Worm (Caenorhabditis elegans) whole organism, L4 larva: ENCODE results near the gene srsx-2.
A peak's percentile ranks its signal among the peaks of the same experiment; 100 is the strongest.

Source experiments
- F44E2.7 ChIP-seq: fragments of 200-800 bp; sonication (Bioruptor generic); IDR thresholded peaks from 2 replicates; pipeline ENCODE4 v2.1.2; 2022; ENCODE audit warnings: missing genetic modification characterization, missing compliant biosample characterization
- F49E8.2 ChIP-seq: sonication (generic microtip); optimal IDR thresholded peaks from 2 replicates; lab custom pipeline; 2016; ENCODE audit warnings: missing compliant biosample characterization, mild to moderate bottlenecking, missing genetic modification characterization, borderline replicate concordance
- T26A8.4 ChIP-seq: fragments of 200-800 bp; sonication (Bioruptor generic); IDR thresholded peaks from 2 replicates; pipeline ENCODE4 v1.3.6; 2022; ENCODE audit warnings: missing genetic modification characterization, missing compliant biosample characterization
- Y105C5A.15 ChIP-seq: fragments of 200-800 bp; sonication (Bioruptor generic); IDR thresholded peaks from 2 replicates; pipeline ENCODE4 v1.3.6; 2022; ENCODE audit warnings: missing genetic modification characterization, missing compliant biosample characterization
- Y5F2A.4 ChIP-seq: fragments of 200-800 bp; sonication (Bioruptor generic); optimal IDR thresholded peaks from 2 replicates; lab custom pipeline; 2018; ENCODE audit warnings: mild to moderate bottlenecking, missing genetic modification characterization, missing compliant biosample characterization
- ZK337.2 ChIP-seq: fragments of 200-800 bp; sonication (Bioruptor generic); IDR thresholded peaks from 2 replicates; pipeline ENCODE4 v1.3.6; 2022; ENCODE audit warnings: missing genetic modification reagents, missing genetic modification characterization, missing compliant biosample characterization
- ceh-44 ChIP-seq: fragments of 200-800 bp; sonication (Bioruptor generic); IDR thresholded peaks from 2 replicates; pipeline ENCODE4 v1.3.6; 2022; ENCODE audit warnings: missing genetic modification reagents, missing genetic modification characterization, missing compliant biosample characterization
- ceh-62 ChIP-seq: sonication (generic microtip); optimal IDR thresholded peaks from 2 replicates; lab custom pipeline; 2017; ENCODE audit warnings: missing biosample characterization, missing genetic modification characterization
- ceh-82 ChIP-seq: sonication (generic microtip); optimal IDR thresholded peaks from 2 replicates; lab custom pipeline; 2017; ENCODE audit warnings: missing biosample characterization, missing genetic modification characterization
- cey-2 ChIP-seq: sonication (generic microtip); optimal IDR thresholded peaks from 3 replicates; lab custom pipeline; 2017; ENCODE audit warnings: missing genetic modification characterization, mild to moderate bottlenecking, missing compliant biosample characterization, antibody characterized with exemption, borderline replicate concordance; ENCODE audit not compliant: insufficient read depth
- daf-19 ChIP-seq: fragments of 200-800 bp; sonication (Bioruptor generic); conservative IDR thresholded peaks from 2 replicates; pipeline ENCODE4 v1.3.6; 2022; ENCODE audit warnings: missing genetic modification characterization, missing compliant biosample characterization
- duxl-1 ChIP-seq: sonication (generic microtip); optimal IDR thresholded peaks from 2 replicates; lab custom pipeline; 2016; ENCODE audit warnings: mild to moderate bottlenecking, missing genetic modification characterization, moderate library complexity, missing compliant biosample characterization; ENCODE audit not compliant: poor library complexity
- dve-1 ChIP-seq: sonication (generic microtip); optimal IDR thresholded peaks from 2 replicates; lab custom pipeline; 2017; ENCODE audit warnings: antibody characterized with exemption, mild to moderate bottlenecking, missing genetic modification characterization, missing compliant biosample characterization; ENCODE audit not compliant: insufficient read depth
- egl-27 ChIP-seq: sonication (generic microtip); optimal IDR thresholded peaks from 3 replicates; lab custom pipeline; 2017; ENCODE audit warnings: missing biosample characterization, missing genetic modification reagents, missing genetic modification characterization
- egl-43 ChIP-seq: fragments of 200-800 bp; sonication (Bioruptor generic); IDR thresholded peaks from 2 replicates; pipeline ENCODE4 v1.3.6; 2022; ENCODE audit warnings: missing genetic modification reagents, missing genetic modification characterization, missing compliant biosample characterization
- lim-7 ChIP-seq: fragments of 200-800 bp; sonication (Bioruptor generic); IDR thresholded peaks from 2 replicates; pipeline ENCODE4 v1.3.6; 2022; ENCODE audit warnings: missing genetic modification characterization, missing compliant biosample characterization
- mdl-1 ChIP-seq, 2 experiments: fragments of 150-350 bp in 1 of 2; sonication (generic microtip) in 1 of 2; optimal IDR thresholded peaks; 2 replicates each; lab custom pipeline; 2014 to 2017; ENCODE audit warnings: missing biosample characterization in 2 of 2, missing genetic modification characterization in 2 of 2
- nhr-102 ChIP-seq: sonication (generic microtip); optimal IDR thresholded peaks from 2 replicates; lab custom pipeline; 2016; ENCODE audit warnings: mild to moderate bottlenecking, missing genetic modification characterization, moderate library complexity, missing compliant biosample characterization
- nhr-41 ChIP-seq: fragments of 200-800 bp; sonication (Bioruptor generic); IDR thresholded peaks from 2 replicates; pipeline ENCODE4 v1.3.6; 2022; ENCODE audit warnings: missing genetic modification reagents, missing genetic modification characterization, missing compliant biosample characterization
- nhr-42 ChIP-seq: fragments of 200-800 bp; sonication (Bioruptor generic); IDR thresholded peaks from 2 replicates; pipeline ENCODE4 v1.3.6; 2022; ENCODE audit warnings: missing genetic modification characterization, missing compliant biosample characterization
- nhr-48 ChIP-seq: sonication (generic microtip); optimal IDR thresholded peaks from 2 replicates; lab custom pipeline; 2016; ENCODE audit warnings: mild to moderate bottlenecking, missing genetic modification characterization, missing compliant biosample characterization
- nhr-76 ChIP-seq: fragments of 150-350 bp; optimal IDR thresholded peaks from 2 replicates; lab custom pipeline; 2014; ENCODE audit warnings: missing biosample characterization, missing genetic modification characterization
- php-3 ChIP-seq: fragments of 200-800 bp; sonication (Bioruptor generic); IDR thresholded peaks from 2 replicates; pipeline ENCODE4 v1.3.6; 2022; ENCODE audit warnings: missing genetic modification reagents, missing genetic modification characterization, missing compliant biosample characterization
- pqm-1 ChIP-seq: sonication (generic microtip); optimal IDR thresholded peaks from 2 replicates; lab custom pipeline; 2017; ENCODE audit warnings: missing biosample characterization, missing genetic modification characterization
- rbr-2 ChIP-seq: sonication (generic microtip); optimal IDR thresholded peaks from 2 replicates; lab custom pipeline; 2016; ENCODE audit warnings: missing genotype, missing genetic modification characterization, missing compliant biosample characterization
- set-16 ChIP-seq: fragments of 200-800 bp; sonication (Bioruptor generic); IDR thresholded peaks from 2 replicates; pipeline ENCODE4 v1.3.6; 2022; ENCODE audit warnings: missing genetic modification reagents, missing genetic modification characterization, missing compliant biosample characterization
- skn-1 ChIP-seq: fragments of 150-350 bp; optimal IDR thresholded peaks from 2 replicates; lab custom pipeline; 2014; ENCODE audit warnings: missing biosample characterization, missing genetic modification characterization
- snpc-4 ChIP-seq: fragments of 150-350 bp; optimal IDR thresholded peaks from 2 replicates; lab custom pipeline; 2014; ENCODE audit warnings: missing biosample characterization, missing genetic modification characterization
- spr-1 ChIP-seq: sonication (generic microtip); optimal IDR thresholded peaks from 2 replicates; lab custom pipeline; 2016; ENCODE audit warnings: mild to moderate bottlenecking, missing genetic modification characterization, missing compliant biosample characterization
- unc-130 ChIP-seq: sonication (generic microtip); optimal IDR thresholded peaks from 2 replicates; lab custom pipeline; 2016; ENCODE audit warnings: missing genetic modification reagents, missing genetic modification characterization, missing compliant biosample characterization
- zag-1 ChIP-seq: fragments of 150-350 bp; optimal IDR thresholded peaks from 2 replicates; lab custom pipeline; 2014; ENCODE audit warnings: missing biosample characterization, missing genetic modification characterization
- zfp-3 ChIP-seq: fragments of 200-800 bp; sonication (Bioruptor generic); conservative IDR thresholded peaks from 2 replicates; pipeline ENCODE4 v1.3.6; 2022; ENCODE audit warnings: missing genetic modification reagents, missing genetic modification characterization, missing compliant biosample characterization
- zip-11 ChIP-seq: fragments of 200-800 bp; sonication (Bioruptor generic); IDR thresholded peaks from 2 replicates; pipeline ENCODE4 v1.3.6; 2022; ENCODE audit warnings: missing genetic modification characterization, missing compliant biosample characterization
- zip-2 ChIP-seq: fragments of 150-350 bp; optimal IDR thresholded peaks from 2 replicates; lab custom pipeline; 2014; ENCODE audit warnings: missing biosample characterization, missing genetic modification characterization

The srsx-2 gene

ce11 chrV:17473699-17474098 is 35.5 kb upstream of the srsx-2 start, which contains the start of gene srh-123:
Gene srh-123, plus strand, starts transcription at chrV:17473999.
- TF ChIP-seq ceh-82 (tag; lab: Kevin White, UChicago) (no peak), pqm-1 (tag; lab: Kevin White, UChicago) (no peak)

- TF ChIP-seq rbr-2 (tag; lab: Kevin White, UChicago): no peak
- no peak for TF ChIP-seq daf-19 (GFP tag; lab: Robert Waterston, UW)
- TF ChIP-seq nhr-41 (GFP tag; lab: Robert Waterston, UW): no peak
- TF ChIP-seq dve-1 (tag; lab: Kevin White, UChicago): no peak
- no peak for TF ChIP-seq Y5F2A.4 (GFP tag; lab: Kevin White, UChicago)
- no peak for TF ChIP-seq zip-2 (tag; lab: Kevin White, UChicago)
- no peak for TF ChIP-seq egl-27 (tag; lab: Kevin White, UChicago)
- TF ChIP-seq F49E8.2 (tag; lab: Kevin White, UChicago): no peak
- no peak for TF ChIP-seq zip-11 (GFP tag; lab: Robert Waterston, UW)
- TF ChIP-seq ceh-62 (tag; lab: Kevin White, UChicago): no peak
- no peak for TF ChIP-seq skn-1 (tag; lab: Kevin White, UChicago)
- TF ChIP-seq nhr-42 (GFP tag; lab: Robert Waterston, UW): no peak
- no peak for TF ChIP-seq F44E2.7 (GFP tag; lab: Robert Waterston, UW)
- TF ChIP-seq lim-7 (GFP tag; lab: Robert Waterston, UW): no peak
- no peak for TF ChIP-seq snpc-4 (tag; lab: Kevin White, UChicago)
- no peak for TF ChIP-seq egl-43 (GFP tag; lab: Robert Waterston, UW)
- no peak for TF ChIP-seq mdl-1 (tag; optimal IDR thresholded peaks at IDR 0.05; lab: Kevin White, UChicago)
- TF ChIP-seq unc-130 (GFP tag; lab: Kevin White, UChicago): no peak
- no peak for TF ChIP-seq T26A8.4 (GFP tag; lab: Robert Waterston, UW)
- TF ChIP-seq ceh-44 (GFP tag; lab: Robert Waterston, UW): no peak
Measured at ce11 chrV:17471564-17471963, 33.3 kb upstream of the srsx-2 start, which contains the start of gene srh-235. Gene srh-235, minus strand, starts transcription at chrV:17471664.

- no peak for TF ChIP-seq pqm-1 (tag; lab: Kevin White, UChicago)
- TF ChIP-seq ZK337.2: no peak
- no peak for TF ChIP-seq duxl-1 (tag; lab: Kevin White, UChicago)
- TF ChIP-seq Y105C5A.15 (GFP tag; lab: Robert Waterston, UW): no peak
- TF ChIP-seq nhr-102 (tag; lab: Kevin White, UChicago): no peak
- TF ChIP-seq spr-1: no peak
- no peak for TF ChIP-seq nhr-48
- TF ChIP-seq php-3 (GFP tag; lab: Robert Waterston, UW): no peak
- no peak for TF ChIP-seq nhr-76
- no peak for TF ChIP-seq zag-1 (tag; lab: Kevin White, UChicago)
- no peak for TF ChIP-seq unc-130 (GFP tag; lab: Kevin White, UChicago)
- TF ChIP-seq zfp-3: no peak
- TF ChIP-seq ceh-82 (tag; lab: Kevin White, UChicago): no peak
- no peak for TF ChIP-seq nhr-41 (GFP tag; lab: Robert Waterston, UW)
- TF ChIP-seq, all 104 proteins: peak for 0
Measured at ce11 chrV:17469180-17469579, 31.0 kb upstream of the srsx-2 start, which contains the start of gene F20E11.17. Gene F20E11.17, minus strand, starts transcription at chrV:17469280.

- TF ChIP-seq cey-2 (tag; lab: Kevin White, UChicago): no peak
- no peak for TF ChIP-seq dve-1 (tag; lab: Kevin White, UChicago)
- TF ChIP-seq set-16 (GFP tag; lab: Robert Waterston, UW): peak; percentile 76
Measured at ce11 chrV:17467881-17468280, 29.7 kb upstream of the srsx-2 start.
